Worm (Caenorhabditis elegans): ENCODE measurements around the gene ceh-30.

ce11 chrX:3054802-3055201 lies 8.6 kb upstream of the ceh-30 start, which contains the start of gene twk-26:
- no peak for TF ChIP-seq sptf-1 (tag; optimal IDR thresholded peaks at IDR 0.05)
- no peak for TF ChIP-seq ztf-11 (tag; optimal IDR thresholded peaks at IDR 0.05)
- TF ChIP-seq nhr-76 (tag; optimal IDR thresholded peaks at IDR 0.05), result no peak
- TF ChIP-seq cnd-1 (tag; optimal IDR thresholded peaks at IDR 0.05), result no peak
- TF ChIP-seq tbx-8 (GFP tag; optimal IDR thresholded peaks at IDR 0.05), result no peak
- no peak for TF ChIP-seq ces-1 (GFP tag; optimal IDR thresholded peaks at IDR 0.05)
- no peak for TF ChIP-seq snpc-4 (tag; optimal IDR thresholded peaks at IDR 0.05)
- no peak for TF ChIP-seq nhr-12 (tag; optimal IDR thresholded peaks at IDR 0.05)

Measured in whole organism, mixed stage, embryonic.